Worm (Caenorhabditis elegans) whole organism, L3 larva: ENCODE results near the gene attf-2.

Source experiments
- ceh-82 ChIP-seq: fragments of 150-350 bp; optimal IDR thresholded peaks from 2 replicates; lab custom pipeline; 2014; ENCODE audit warnings: missing biosample characterization, missing genetic modification characterization
- egl-27 ChIP-seq: sonication (generic microtip); optimal IDR thresholded peaks from 4 replicates; lab custom pipeline; 2017; ENCODE audit warnings: missing biosample characterization, missing genetic modification reagents, missing genetic modification characterization
- elt-2 ChIP-seq: sonication (generic microtip); optimal IDR thresholded peaks from 2 replicates; lab custom pipeline; 2016; ENCODE audit warnings: missing genetic modification reagents, mild to moderate bottlenecking, missing genetic modification characterization, missing compliant biosample characterization
- fkh-2 ChIP-seq: fragments of 150-350 bp; optimal IDR thresholded peaks from 2 replicates; lab custom pipeline; 2014; ENCODE audit warnings: missing biosample characterization, missing genetic modification reagents, missing genetic modification characterization
- hmg-11 ChIP-seq: sonication (generic microtip); optimal IDR thresholded peaks from 2 replicates; lab custom pipeline; 2016; ENCODE audit warnings: missing genetic modification characterization, missing compliant biosample characterization
- jun-1 ChIP-seq: fragments of 150-350 bp; optimal IDR thresholded peaks from 2 replicates; lab custom pipeline; 2014; ENCODE audit warnings: missing biosample characterization, missing genetic modification reagents, missing genetic modification characterization
- lin-39 ChIP-seq: fragments of 150-350 bp; optimal IDR thresholded peaks from 2 replicates; lab custom pipeline; 2018; ENCODE audit warnings: missing biosample characterization, missing genetic modification reagents, missing genetic modification characterization
- nhr-11 ChIP-seq: fragments of 150-350 bp; optimal IDR thresholded peaks from 2 replicates; lab custom pipeline; 2014; ENCODE audit warnings: missing biosample characterization, missing genetic modification characterization
- nhr-237 ChIP-seq: fragments of 150-350 bp; optimal IDR thresholded peaks from 2 replicates; lab custom pipeline; 2014; ENCODE audit warnings: missing biosample characterization, missing genetic modification characterization
- pha-4 ChIP-seq: fragments of 150-350 bp; optimal IDR thresholded peaks from 2 replicates; lab custom pipeline; 2014; ENCODE audit warnings: missing biosample characterization, missing genetic modification reagents, missing genetic modification characterization
- sea-2 ChIP-seq: fragments of 150-350 bp; sonication (generic microtip); optimal IDR thresholded peaks from 4 replicates; lab custom pipeline; 2014; ENCODE audit warnings: missing biosample characterization, missing genetic modification reagents, missing genetic modification characterization
- snpc-4 ChIP-seq: fragments of 150-350 bp; optimal IDR thresholded peaks from 2 replicates; lab custom pipeline; 2014; ENCODE audit warnings: missing biosample characterization, missing genetic modification characterization
- unc-39 ChIP-seq: sonication (generic microtip); optimal IDR thresholded peaks from 4 replicates; lab custom pipeline; 2017; ENCODE audit warnings: missing biosample characterization, missing genetic modification characterization

attf-2 gene

ce11 chrV:7147370-7147769 lies 48.6 kb downstream of the attf-2 start, which contains the start of gene ugt-38:
TSS of gene ugt-38 (minus strand) at chrV:7147470.
- TF ChIP-seq lin-39 (no peak), ceh-82 (tag; lab: Kevin White, UChicago) (no peak), unc-39 (tag; lab: Kevin White, UChicago) (no peak), nhr-11 (tag; lab: Kevin White, UChicago) (no peak), sea-2 (GFP tag; lab: Kevin White, UChicago) (no peak), jun-1 (tag; lab: Kevin White, UChicago) (no peak), pha-4 (no peak), fkh-2 (tag; lab: Kevin White, UChicago) (no peak), egl-27 (tag; lab: Kevin White, UChicago) (no peak), nhr-237 (tag; lab: Kevin White, UChicago) (no peak), hmg-11 (tag; lab: Kevin White, UChicago) (no peak), snpc-4 (tag; lab: Kevin White, UChicago) (no peak)

DNA sequence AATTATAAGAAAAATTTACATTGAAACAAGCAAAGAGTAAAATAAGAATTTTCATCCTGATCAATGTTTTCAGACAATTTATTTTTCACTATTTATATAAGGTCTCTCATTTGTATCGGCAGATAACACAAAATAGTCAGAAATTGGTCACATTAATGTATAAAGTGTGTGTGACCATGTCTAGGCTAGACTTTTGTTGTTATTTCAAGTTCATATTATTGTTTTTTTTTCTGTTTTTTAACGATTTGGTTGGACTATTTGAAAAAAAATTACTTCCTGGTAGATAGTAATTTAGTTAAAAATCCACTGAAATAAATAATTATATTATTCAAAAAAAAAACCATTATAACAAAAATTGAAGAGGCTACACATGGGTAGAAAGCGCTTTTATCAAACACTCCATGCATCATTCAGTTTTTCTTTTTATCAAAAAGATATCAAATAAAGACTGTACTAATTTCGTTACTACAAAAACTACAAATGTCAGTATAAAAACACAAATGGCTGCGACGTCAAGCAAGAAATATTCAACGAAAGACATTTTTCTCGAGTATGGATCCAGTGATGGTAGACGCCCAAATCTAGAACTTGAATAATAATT lies 50.6 kb downstream of the attf-2 start, which contains the start of gene ugt-37:
TSS of gene ugt-37 (minus strand) at position 69 of the 601 bp plus-strand sequence.
- no peak for TF ChIP-seq snpc-4 (tag; lab: Kevin White, UChicago)
- TF ChIP-seq elt-2 (tag; lab: Kevin White, UChicago), result peak; percentile 33
